Fruit fly (Drosophila melanogaster) whole organism, prepupa: ENCODE measurements around the gene CG11162.

ENCODE experiments used
- Blimp-1 ChIP-seq: fragments of 200-800 bp; sonication (Bioruptor generic); optimal IDR thresholded peaks from 3 replicates; lab custom pipeline; 2017; ENCODE audit warnings: missing biosample characterization, missing genetic modification characterization, mild to moderate bottlenecking, moderate library complexity, missing genetic modification reagents
- CG10631 ChIP-seq: fragments of 200-800 bp; sonication (Bioruptor generic); optimal IDR thresholded peaks from 2 replicates; lab custom pipeline; 2016; ENCODE audit warnings: missing biosample characterization, missing genetic modification characterization
- CG11294 ChIP-seq: fragments of 200-800 bp; sonication (Bioruptor generic); IDR thresholded peaks from 2 replicates; pipeline ENCODE4 v1.3.6; 2022; ENCODE audit warnings: missing biosample characterization, missing genetic modification characterization
- CG11762 ChIP-seq: fragments of 200-800 bp; sonication (Bioruptor generic); optimal IDR thresholded peaks from 3 replicates; lab custom pipeline; 2016; ENCODE audit warnings: missing biosample characterization, missing genetic modification characterization; ENCODE audit not compliant: insufficient read depth
- CG15336 ChIP-seq: fragments of 200-800 bp; sonication (Bioruptor generic); IDR thresholded peaks from 2 replicates; pipeline ENCODE4 v1.3.6; 2022; ENCODE audit warnings: missing biosample characterization, missing genetic modification characterization
- CG1621 ChIP-seq: fragments of 200-800 bp; sonication (Bioruptor generic); optimal IDR thresholded peaks from 3 replicates; lab custom pipeline; 2018; ENCODE audit warnings: missing biosample characterization, mild to moderate bottlenecking, missing genetic modification characterization
- CG16779 ChIP-seq: fragments of 200-800 bp; sonication (Bioruptor generic); optimal IDR thresholded peaks from 3 replicates; lab custom pipeline; 2017; ENCODE audit warnings: missing biosample characterization, mild to moderate bottlenecking, missing genetic modification characterization
- CG3032 ChIP-seq: fragments of 200-800 bp; optimal IDR thresholded peaks from 2 replicates; lab custom pipeline; 2019; ENCODE audit warnings: missing biosample characterization, mild to moderate bottlenecking, missing genetic modification characterization, moderate library complexity
- CG31627 ChIP-seq: fragments of 200-800 bp; sonication (Bioruptor generic); optimal IDR thresholded peaks from 3 replicates; lab custom pipeline; 2016; ENCODE audit warnings: missing biosample characterization, missing genetic modification characterization
- CG34406 ChIP-seq: fragments of 200-800 bp; sonication (Bioruptor generic); optimal IDR thresholded peaks from 3 replicates; lab custom pipeline; 2016; ENCODE audit warnings: missing biosample characterization, missing genetic modification characterization
- CG4318 ChIP-seq: fragments of 200-800 bp; sonication (Bioruptor generic); optimal IDR thresholded peaks from 3 replicates; lab custom pipeline; 2017; ENCODE audit warnings: missing biosample characterization, mild to moderate bottlenecking, missing genetic modification characterization
- CG6163 ChIP-seq: fragments of 200-800 bp; sonication (Bioruptor generic); IDR thresholded peaks from 3 replicates; pipeline ENCODE4 v1.3.6; 2022; ENCODE audit warnings: missing biosample characterization, missing genetic modification characterization
- CG6854 ChIP-seq: fragments of 200-800 bp; sonication (Bioruptor generic); optimal IDR thresholded peaks from 2 replicates; lab custom pipeline; 2017; ENCODE audit warnings: missing biosample characterization, mild to moderate bottlenecking, missing genetic modification characterization
- CG8119 ChIP-seq: fragments of 200-800 bp; sonication (Bioruptor generic); IDR thresholded peaks from 3 replicates; pipeline ENCODE4 v1.3.6; 2022; ENCODE audit warnings: missing biosample characterization, missing genetic modification characterization
- CG8632 ChIP-seq: fragments of 200-800 bp; sonication (Bioruptor generic); optimal IDR thresholded peaks from 3 replicates; lab custom pipeline; 2016; ENCODE audit warnings: missing biosample characterization, missing genetic modification characterization
- CG9139 ChIP-seq: fragments of 200-800 bp; sonication (Bioruptor generic); optimal IDR thresholded peaks from 3 replicates; lab custom pipeline; 2017; ENCODE audit warnings: missing biosample characterization, mild to moderate bottlenecking, missing genetic modification characterization
- Eip75B ChIP-seq: fragments of 200-800 bp; sonication (Bioruptor generic); optimal IDR thresholded peaks from 3 replicates; lab custom pipeline; 2016; ENCODE audit warnings: missing biosample characterization, missing genetic modification characterization
- Eip78C ChIP-seq: fragments of 200-800 bp; sonication (Bioruptor generic); peaks from one replicate; lab custom pipeline; 2016; ENCODE audit warnings: missing biosample characterization, missing genetic modification characterization
- Ets96B ChIP-seq: fragments of 200-800 bp; optimal IDR thresholded peaks from 2 replicates; lab custom pipeline; 2019; ENCODE audit warnings: missing biosample characterization, mild to moderate bottlenecking, missing genetic modification characterization, moderate library complexity
- Gug ChIP-seq: fragments of 200-800 bp; sonication (Bioruptor generic); IDR thresholded peaks from 2 replicates; pipeline ENCODE4 v1.3.6; 2022; ENCODE audit warnings: missing biosample characterization, missing genetic modification characterization
- Hr38 ChIP-seq: sonication (Bioruptor generic); optimal IDR thresholded peaks from 2 replicates; lab custom pipeline; 2016; ENCODE audit warnings: missing biosample characterization, missing genetic modification characterization
- Hr39 ChIP-seq: fragments of 200-800 bp; sonication (Bioruptor generic); optimal IDR thresholded peaks from 2 replicates; lab custom pipeline; 2016; ENCODE audit warnings: missing biosample characterization, missing genetic modification characterization
- Lpt ChIP-seq: fragments of 200-800 bp; sonication (Bioruptor generic); optimal IDR thresholded peaks from 3 replicates; lab custom pipeline; 2016; ENCODE audit warnings: missing biosample characterization, missing genetic modification characterization
- Met ChIP-seq: fragments of 200-800 bp; sonication (Bioruptor generic); optimal IDR thresholded peaks from 3 replicates; lab custom pipeline; 2016; ENCODE audit warnings: missing biosample characterization, missing genetic modification characterization
- OdsH ChIP-seq: fragments of 200-800 bp; sonication (Bioruptor generic); optimal IDR thresholded peaks from 3 replicates; lab custom pipeline; 2016; ENCODE audit warnings: missing biosample characterization, missing genetic modification characterization
- Smox ChIP-seq: fragments of 200-800 bp; sonication (Bioruptor generic); optimal IDR thresholded peaks from 3 replicates; lab custom pipeline; 2016; ENCODE audit warnings: missing biosample characterization, missing genetic modification characterization
- Sox15 ChIP-seq: fragments of 200-800 bp; sonication (Bioruptor generic); optimal IDR thresholded peaks from 3 replicates; lab custom pipeline; 2016; ENCODE audit warnings: missing biosample characterization, missing genetic modification characterization
- dsx ChIP-seq: fragments of 200-800 bp; optimal IDR thresholded peaks from 3 replicates; lab custom pipeline; 2019; ENCODE audit warnings: missing biosample characterization, mild to moderate bottlenecking, missing genetic modification characterization, moderate library complexity; ENCODE audit not compliant: poor library complexity, severe bottlenecking
- eg ChIP-seq: fragments of 200-800 bp; sonication (Bioruptor generic); IDR thresholded peaks from 3 replicates; pipeline ENCODE4 v1.3.6; 2022; ENCODE audit warnings: missing biosample characterization, missing genetic modification characterization
- esn ChIP-seq: fragments of 200-800 bp; sonication (Bioruptor generic); optimal IDR thresholded peaks from 2 replicates; lab custom pipeline; 2016; ENCODE audit warnings: missing biosample characterization, mild to moderate bottlenecking, missing genetic modification characterization, moderate library complexity
- fd59A ChIP-seq: fragments of 200-800 bp; sonication (Bioruptor generic); optimal IDR thresholded peaks from 2 replicates; lab custom pipeline; 2017; ENCODE audit warnings: missing biosample characterization, mild to moderate bottlenecking, missing genetic modification characterization, missing genetic modification reagents
- lz ChIP-seq: fragments of 200-800 bp; sonication (Bioruptor generic); optimal IDR thresholded peaks from 3 replicates; lab custom pipeline; 2016; ENCODE audit warnings: missing biosample characterization, missing genetic modification characterization
- salr ChIP-seq, 2 experiments: fragments of 200-800 bp; sonication (Bioruptor generic); optimal IDR thresholded peaks; 3 replicates each; lab custom pipeline; 2016 to 2018; ENCODE audit warnings: missing biosample characterization in 2 of 2, missing genetic modification characterization in 2 of 2, mild to moderate bottlenecking in 1 of 2
- ss ChIP-seq, 2 experiments: fragments of 200-800 bp; sonication (Bioruptor generic); optimal IDR thresholded peaks; 2 replicates in 1 of 2; 3 replicates in 1 of 2; lab custom pipeline; 2017 to 2018; ENCODE audit warnings: mild to moderate bottlenecking in 2 of 2, missing biosample characterization in 2 of 2, missing genetic modification characterization in 2 of 2, moderate library complexity in 1 of 2
- svp ChIP-seq: fragments of 200-800 bp; sonication (Bioruptor generic); peaks from one replicate; lab custom pipeline; 2016; ENCODE audit warnings: missing biosample characterization, missing genetic modification characterization
- vri ChIP-seq: fragments of 200-800 bp; sonication (Bioruptor generic); optimal IDR thresholded peaks from 3 replicates; lab custom pipeline; 2016; ENCODE audit warnings: missing biosample characterization, mild to moderate bottlenecking, missing genetic modification characterization

Gene CG11162

DNA sequence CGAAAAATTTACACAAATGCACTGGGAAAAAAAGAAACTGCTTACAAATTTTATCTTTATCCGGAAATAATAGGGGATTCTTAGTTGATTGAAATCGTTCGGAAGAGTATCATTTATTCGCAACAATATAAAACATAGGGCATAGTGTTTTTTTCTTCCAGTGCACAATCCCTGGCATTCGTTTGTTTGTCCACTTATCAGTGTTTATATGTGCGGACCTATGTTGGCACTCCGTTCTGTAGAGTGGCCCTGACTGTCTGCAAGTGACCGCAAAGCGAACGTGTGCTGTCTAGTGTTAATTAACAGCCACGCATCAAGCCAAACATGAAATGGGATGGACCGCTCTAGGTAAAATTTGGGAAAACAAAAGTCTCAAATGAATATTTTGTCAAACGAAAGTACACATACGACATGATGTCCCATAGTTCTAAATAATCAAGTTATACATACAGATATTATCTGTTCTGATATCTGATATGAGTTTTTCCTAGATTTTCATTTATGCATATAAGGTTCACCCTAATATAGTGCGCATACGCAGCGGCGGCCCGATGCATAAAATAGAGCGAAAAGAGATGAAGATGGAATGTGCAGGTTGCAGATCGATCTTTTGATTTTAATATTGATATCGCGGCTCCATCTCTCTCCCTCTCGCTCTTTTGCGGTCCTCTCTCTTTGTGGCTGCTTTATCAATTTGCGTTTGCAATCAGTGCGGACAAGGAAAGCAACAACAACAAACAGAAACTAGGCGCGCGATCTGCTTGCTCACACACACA lies 35.4 kb upstream of the CG11162 start (continued):
- peak; percentile 86 for TF ChIP-seq CG10631 (GFP tag; lab: Kevin White, UChicago)
- peak; percentile 93 for TF ChIP-seq Eip78C (GFP tag; lab: Kevin White, UChicago)
- peak; percentile 93 for TF ChIP-seq eg (GFP tag; lab: Robert Waterston, UW)
- peak; percentile 72 for TF ChIP-seq Met (GFP tag; lab: Kevin White, UChicago)
- peak; percentile 82 for TF ChIP-seq CG4318 (GFP tag; lab: Kevin White, UChicago)
- peak; percentile 77 for TF ChIP-seq CG8632 (GFP tag; lab: Kevin White, UChicago)
- TF ChIP-seq CG8119 (GFP tag; lab: Robert Waterston, UW): peak; percentile 90
- TF ChIP-seq Hr38 (GFP tag; lab: Kevin White, UChicago): peak; percentile 65
- peak; percentile 75 for TF ChIP-seq Sox15 (GFP tag; lab: Kevin White, UChicago)
- peak; percentile 64 for TF ChIP-seq CG16779 (tag; lab: Kevin White, UChicago)
- peak; percentile 81 for TF ChIP-seq fd59A (GFP tag; lab: Kevin White, UChicago)
- TF ChIP-seq CG11294 (GFP tag; lab: Robert Waterston, UW): peak; percentile 79
- peak; percentile 85 for TF ChIP-seq Ets96B
- peak; percentile 87 for TF ChIP-seq CG6163 (GFP tag; lab: Robert Waterston, UW)
- TF ChIP-seq Gug (GFP tag; lab: Robert Waterston, UW): peak; percentile 64
- peak; percentile 86 for TF ChIP-seq esn (GFP tag; lab: Kevin White, UChicago)
- peak; percentile 62 for TF ChIP-seq CG9139
- TF ChIP-seq CG15336: peak; percentile 91
- TF ChIP-seq CG1621: peak; percentile 19
- peak; percentile 84 for TF ChIP-seq Eip75B (GFP tag; lab: Kevin White, UChicago)
- TF ChIP-seq vri (GFP tag; lab: Kevin White, UChicago): peak; percentile 75

- no peak for TF ChIP-seq Hr38 (GFP tag; lab: Kevin White, UChicago)
- TF ChIP-seq CG16779 (tag; lab: Kevin White, UChicago): peak; percentile 42
- no peak for TF ChIP-seq Sox15 (GFP tag; lab: Kevin White, UChicago)
- no peak for TF ChIP-seq lz (GFP tag; lab: Kevin White, UChicago)
- TF ChIP-seq svp (GFP tag; lab: Kevin White, UChicago): peak; percentile 92
- TF ChIP-seq Lpt: no peak
- TF ChIP-seq ss (GFP tag; optimal IDR thresholded peaks at IDR 0.05; lab: Kevin White, UChicago): peak in 1 of 2 experiments; percentile 31
- TF ChIP-seq esn (GFP tag; lab: Kevin White, UChicago): no peak
- peak; percentile 80 for TF ChIP-seq Eip78C (GFP tag; lab: Kevin White, UChicago)
- no peak for TF ChIP-seq OdsH
- peak; percentile 100 for TF ChIP-seq CG1621
- TF ChIP-seq Hr39: no peak
- no peak for TF ChIP-seq CG11294 (GFP tag; lab: Robert Waterston, UW)
- 0 out of 3 replicates have a peak, but pooled peaks have one; percentile 25 for TF ChIP-seq CG6163 (GFP tag; lab: Robert Waterston, UW)
- peak; percentile 45 for TF ChIP-seq vri (GFP tag; lab: Kevin White, UChicago)
- TF ChIP-seq Smox (GFP tag; lab: Kevin White, UChicago): no peak
- peak; percentile 12 for TF ChIP-seq CG34406 (GFP tag; lab: Kevin White, UChicago)
- peak; percentile 59 for TF ChIP-seq CG6854 (GFP tag; lab: Kevin White, UChicago)
- peak; percentile 25 for TF ChIP-seq CG9139
- no peak for TF ChIP-seq Met (GFP tag; lab: Kevin White, UChicago)
- TF ChIP-seq dsx: peak; percentile 8
- TF ChIP-seq CG31627 (GFP tag; lab: Kevin White, UChicago): no peak
- peak; percentile 48 for TF ChIP-seq CG15336
- no peak for TF ChIP-seq Blimp-1 (GFP tag; lab: Kevin White, UChicago)
- TF ChIP-seq CG3032: no peak
- TF ChIP-seq CG11762 (GFP tag; lab: Kevin White, UChicago): no peak
- TF ChIP-seq eg (GFP tag; lab: Robert Waterston, UW): peak; percentile 50; the same call in 1 of the 3 replicates
- TF ChIP-seq salr (GFP tag; optimal IDR thresholded peaks at IDR 0.05; lab: Kevin White, UChicago): peak in 1 of 2 experiments; percentile 32
Measured at dm6 chrX:13641891-13642617, 34.6 kb upstream of the CG11162 start.
